Worm (Caenorhabditis elegans) whole organism, L4/young adult: ENCODE measurements around the gene F36H5.13.
"Not testable (repeated sequence)": the region's sequence is repeated elsewhere in the genome, so short reads cannot be mapped to it uniquely, and the experiment has no call there.

Source experiments
- W03F9.2 ChIP-seq: fragments of 150-350 bp; optimal IDR thresholded peaks from 2 replicates; lab custom pipeline; 2014; ENCODE audit warnings: missing biosample characterization, missing genetic modification characterization
- dao-5 ChIP-seq: sonication (generic microtip); optimal IDR thresholded peaks from 2 replicates; lab custom pipeline; 2016; ENCODE audit warnings: missing genotype, missing genetic modification characterization, moderate library complexity, missing compliant biosample characterization
- him-1 ChIP-seq: sonication (generic microtip); optimal IDR thresholded peaks from 2 replicates; lab custom pipeline; 2016; ENCODE audit warnings: missing genotype, missing genetic modification reagents, missing genetic modification characterization, missing compliant biosample characterization

F36H5.13 gene

DNA sequence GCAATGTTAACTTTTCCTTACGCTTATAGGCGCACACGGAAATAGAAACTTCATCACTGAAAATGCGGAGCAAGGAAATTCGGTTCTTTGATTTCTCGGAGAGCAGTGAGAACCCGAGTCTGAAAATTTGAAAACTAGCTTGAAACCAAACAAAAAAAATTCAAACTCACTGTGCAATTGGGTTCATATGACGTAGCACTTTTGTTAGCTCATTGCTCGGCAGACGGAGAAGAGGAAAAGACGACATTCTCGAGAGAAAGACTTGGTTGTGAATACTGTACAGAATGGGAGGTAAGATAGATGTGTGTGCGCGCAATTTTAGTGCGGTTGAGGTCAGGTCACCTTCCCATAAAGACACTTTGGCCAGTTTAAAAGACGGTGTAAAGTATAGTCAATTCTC, at the start of gene F36H5.13, which contains the start of gene F36H5.8:
F36H5.13 (minus strand) TSS at position 101 of the 400 bp plus-strand sequence.
F36H5.8 (minus strand) TSS at position 274 of the 400 bp plus-strand sequence.
- TF ChIP-seq W03F9.2 (tag; lab: Kevin White, UChicago) = no peak
- TF ChIP-seq him-1 = no peak
- TF ChIP-seq dao-5 (tag; lab: Kevin White, UChicago) = no peak

DNA sequence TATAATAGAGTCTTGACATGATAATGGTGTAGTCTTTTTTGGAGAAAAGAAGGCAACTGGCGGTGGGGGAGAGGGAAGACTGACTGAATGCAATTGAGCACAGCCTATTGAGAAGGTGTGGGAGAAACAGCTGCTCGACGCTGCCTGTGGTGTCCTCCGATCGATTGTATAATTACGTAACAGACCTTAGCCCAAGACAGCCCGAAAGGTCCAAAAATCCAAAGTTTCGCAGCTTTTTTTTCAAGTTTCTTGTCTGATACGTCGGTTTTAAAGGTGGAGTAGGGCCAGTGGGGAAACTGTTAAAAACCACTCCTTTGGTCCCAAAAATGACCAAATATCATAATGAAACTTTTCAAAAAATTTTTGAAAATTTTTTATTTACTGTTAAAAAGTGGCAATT, 37.8 kb upstream of the F36H5.13 start, which contains the start of the genes C08F1.6 and fbxb-13:
C08F1.6 (minus strand) TSS at position 101 of the 400 bp plus-strand sequence.
fbxb-13 (plus strand) TSS at position 191 of the 400 bp plus-strand sequence.
- TF ChIP-seq dao-5 (tag; lab: Kevin White, UChicago) = no peak

DNA sequence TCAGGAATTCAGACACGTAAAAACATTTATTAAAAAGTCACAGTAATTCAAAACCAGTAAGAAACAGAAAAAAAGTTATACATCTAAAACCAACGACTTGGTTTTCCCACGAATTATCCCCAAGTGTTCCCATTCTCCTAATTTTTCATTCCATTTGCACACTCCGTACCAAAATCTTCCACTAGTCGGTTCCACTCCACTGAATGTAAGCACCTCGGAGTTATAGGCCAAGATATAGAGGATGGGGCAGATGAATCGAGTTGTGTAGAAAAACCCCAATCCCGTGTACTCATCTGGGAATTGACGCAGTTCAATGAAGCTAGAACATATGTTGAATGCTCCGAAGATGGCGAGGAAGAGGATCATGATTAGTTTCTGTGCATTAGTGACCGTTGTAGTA, 36.9 kb upstream of the F36H5.13 start:
- TF ChIP-seq him-1 = no peak
- no peak for TF ChIP-seq W03F9.2 (tag; lab: Kevin White, UChicago)
- no peak for TF ChIP-seq dao-5 (tag; lab: Kevin White, UChicago)

DNA sequence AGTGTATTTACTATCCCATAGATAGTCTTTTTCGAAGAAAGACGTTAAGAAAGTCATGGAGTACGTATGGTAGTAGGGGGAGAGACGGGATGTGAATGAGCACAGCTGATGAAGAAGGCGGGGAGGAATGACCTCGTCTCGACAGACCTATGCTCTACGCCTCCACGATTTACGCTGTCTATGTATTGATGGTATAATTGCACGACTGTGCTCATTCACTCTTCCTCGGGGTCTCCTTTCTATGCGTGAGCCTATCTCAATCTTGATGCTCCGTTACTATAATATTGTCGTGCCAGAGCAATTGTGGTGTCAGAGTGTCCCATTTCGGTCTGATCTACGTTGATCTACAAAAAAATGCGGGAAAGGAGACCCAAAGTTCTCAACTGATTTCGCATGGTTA, 35.9 kb upstream of the F36H5.13 start, which contains the start of gene C08F1.10:
C08F1.10 (minus strand) TSS at position 101 of the 400 bp plus-strand sequence.
- no peak for TF ChIP-seq him-1
- no peak for TF ChIP-seq W03F9.2 (tag; lab: Kevin White, UChicago)
- no peak for TF ChIP-seq dao-5 (tag; lab: Kevin White, UChicago)

DNA sequence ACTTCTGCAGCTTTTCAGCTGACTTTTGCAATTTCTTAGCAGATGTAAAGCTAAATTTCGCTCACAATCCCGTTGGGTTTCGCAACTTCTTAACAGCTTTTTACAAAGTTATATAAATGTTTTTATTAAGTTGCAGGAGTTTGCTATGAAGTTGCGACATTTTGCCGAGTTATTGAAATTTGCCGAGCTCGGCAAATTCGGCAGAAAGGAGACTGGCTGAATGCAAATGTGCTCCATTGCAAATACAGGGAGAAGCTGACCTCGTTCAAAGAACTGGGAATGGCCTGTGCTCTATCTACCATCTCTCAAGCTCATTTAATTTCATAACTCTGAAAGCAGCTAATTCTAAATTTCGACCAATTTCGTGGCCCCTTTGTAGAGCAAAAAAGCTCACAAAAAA, 34.5 kb upstream of the F36H5.13 start, which contains the start of gene C08F1.11:
C08F1.11 (minus strand) TSS at position 101 of the 400 bp plus-strand sequence.
- TF ChIP-seq W03F9.2 (tag; lab: Kevin White, UChicago) (no peak), dao-5 (tag; lab: Kevin White, UChicago) (no peak), him-1 (no peak)

DNA sequence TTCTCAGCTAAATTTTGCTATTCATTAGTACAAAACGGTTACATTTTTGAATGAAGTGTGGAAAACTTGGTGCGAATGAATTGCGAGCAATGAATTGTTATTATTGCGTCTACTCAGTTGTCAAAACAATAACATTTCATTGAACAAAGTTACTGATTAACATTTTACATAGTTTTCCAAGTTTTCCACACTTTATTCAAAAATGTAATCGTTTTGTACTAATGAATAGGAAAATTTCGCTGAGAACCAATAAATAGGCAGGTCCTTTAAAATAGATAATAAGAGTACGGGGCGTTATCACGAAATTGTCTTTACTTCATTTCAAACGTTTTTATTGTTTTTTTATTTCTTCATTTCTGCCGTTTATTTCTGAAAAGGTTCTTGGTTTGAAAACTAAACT, 32.2 kb upstream of the F36H5.13 start, which contains the start of gene math-4:
math-4 (minus strand) TSS at position 101 of the 400 bp plus-strand sequence.
- TF ChIP-seq W03F9.2 (tag; lab: Kevin White, UChicago) = no peak
- TF ChIP-seq dao-5 (tag; lab: Kevin White, UChicago) = no peak
- no peak for TF ChIP-seq him-1

DNA sequence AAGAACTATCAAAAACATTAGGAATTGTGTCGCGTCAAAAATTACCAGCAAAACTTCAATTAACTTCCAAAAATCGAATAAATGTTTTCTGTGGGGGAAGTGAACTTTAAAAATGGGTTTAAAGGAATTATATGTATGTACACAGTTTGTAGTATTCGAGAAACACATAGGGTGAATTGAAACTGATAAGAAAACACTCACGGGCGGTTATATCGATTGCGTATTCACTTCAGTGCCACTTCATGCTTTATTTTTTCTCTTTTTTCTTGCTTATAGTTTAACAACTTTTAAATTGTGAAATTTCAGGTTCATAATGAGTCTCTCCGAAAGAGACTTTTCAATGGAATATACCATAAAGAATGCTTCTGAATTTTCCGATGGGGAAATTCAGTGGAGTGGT, 24.9 kb upstream of the F36H5.13 start, which contains the start of gene F36H5.14:
F36H5.14 (plus strand) TSS at position 301 of the 400 bp plus-strand sequence.
- not testable (repeated sequence) for TF ChIP-seq dao-5 (tag; lab: Kevin White, UChicago); him-1; W03F9.2 (tag; lab: Kevin White, UChicago)

DNA sequence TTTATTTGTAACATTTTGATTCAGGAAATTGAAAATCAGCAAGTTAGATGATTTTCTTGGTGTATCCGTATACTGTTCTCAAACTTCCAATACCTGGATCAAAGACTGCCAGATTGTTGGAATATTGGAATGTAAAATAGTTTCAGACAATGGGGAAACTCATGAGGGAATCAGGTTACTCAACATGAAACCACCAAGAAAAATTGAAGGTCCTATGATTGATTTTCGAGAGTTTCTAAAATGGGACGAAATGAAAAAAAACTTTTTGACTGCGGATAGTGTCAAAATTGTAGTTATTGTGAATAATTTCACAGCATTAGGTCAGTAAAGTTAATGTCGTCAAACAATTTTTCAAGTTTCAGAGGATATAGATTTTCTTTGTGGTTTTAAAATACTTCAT, 21.5 kb upstream of the F36H5.13 start, which contains the start of gene math-3:
math-3 (plus strand) TSS at position 301 of the 400 bp plus-strand sequence.
- TF ChIP-seq dao-5 (tag; lab: Kevin White, UChicago) (no peak), W03F9.2 (tag; lab: Kevin White, UChicago) (no peak), him-1 (no peak)

DNA sequence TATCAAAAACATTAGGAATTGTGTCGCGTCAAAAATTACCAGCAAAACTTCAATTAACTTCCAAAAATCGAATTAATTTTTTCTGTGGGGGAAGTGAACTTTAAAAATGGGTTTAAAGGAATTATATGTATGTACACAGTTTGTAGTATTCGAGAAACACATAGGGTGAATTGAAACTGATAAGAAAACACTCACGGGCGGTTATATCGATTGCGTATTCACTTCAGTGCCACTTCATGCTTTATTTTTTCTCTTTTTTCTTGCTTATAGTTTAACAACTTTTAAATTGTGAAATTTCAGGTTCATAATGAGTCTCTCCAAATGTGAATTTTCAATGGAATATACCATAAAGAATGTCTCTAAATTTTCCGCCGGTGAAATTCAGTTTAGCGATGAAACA, 21.0 kb upstream of the F36H5.13 start, which contains the start of gene math-26:
math-26 (plus strand) TSS at position 301 of the 400 bp plus-strand sequence.
- not testable (repeated sequence) for TF ChIP-seq him-1; dao-5 (tag; lab: Kevin White, UChicago); W03F9.2 (tag; lab: Kevin White, UChicago)

DNA sequence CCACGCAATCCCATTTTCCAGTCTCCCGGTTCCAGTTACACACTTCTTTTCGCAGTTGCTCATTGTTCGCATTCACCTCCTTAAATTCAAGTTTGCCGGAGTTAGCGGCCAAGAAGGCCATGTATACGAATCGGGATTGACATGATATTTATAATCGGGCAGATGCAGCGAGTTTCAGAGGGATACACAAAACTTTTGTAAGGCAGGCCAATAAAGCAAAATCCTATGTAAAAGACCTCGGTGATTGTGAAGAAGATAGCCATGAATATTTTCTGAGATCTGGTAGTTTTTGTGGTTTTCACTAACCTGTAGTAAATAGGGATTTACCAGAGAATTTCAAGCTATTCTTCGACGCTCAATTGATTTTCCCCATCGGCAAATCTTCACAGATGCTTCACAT, 16.4 kb upstream of the F36H5.13 start:
- TF ChIP-seq him-1 = no peak
- no peak for TF ChIP-seq dao-5 (tag; lab: Kevin White, UChicago)

DNA sequence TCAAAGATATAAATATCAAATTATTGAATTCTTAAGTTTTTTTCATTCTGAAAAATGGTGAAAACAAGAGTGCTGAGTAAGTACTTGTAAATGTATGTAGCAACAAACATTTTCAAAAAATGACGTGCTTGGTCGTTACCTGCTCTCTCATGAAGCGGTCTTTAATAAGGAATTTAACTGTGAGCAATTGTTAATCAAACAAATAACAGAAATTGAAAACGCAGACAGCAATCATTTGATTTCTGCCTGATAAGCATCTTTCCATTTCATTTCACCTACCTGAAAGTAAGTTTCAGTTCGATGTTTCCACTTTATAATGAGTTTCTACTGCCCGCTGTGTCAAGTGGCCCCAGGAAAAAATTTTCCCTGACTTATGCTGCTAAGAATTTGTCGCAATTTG, 12.8 kb upstream of the F36H5.13 start, which contains the start of gene math-28:
math-28 (plus strand) TSS at position 301 of the 400 bp plus-strand sequence.
- TF ChIP-seq dao-5 (tag; lab: Kevin White, UChicago) = no peak
- TF ChIP-seq W03F9.2 (tag; lab: Kevin White, UChicago) = no peak
- no peak for TF ChIP-seq him-1

DNA sequence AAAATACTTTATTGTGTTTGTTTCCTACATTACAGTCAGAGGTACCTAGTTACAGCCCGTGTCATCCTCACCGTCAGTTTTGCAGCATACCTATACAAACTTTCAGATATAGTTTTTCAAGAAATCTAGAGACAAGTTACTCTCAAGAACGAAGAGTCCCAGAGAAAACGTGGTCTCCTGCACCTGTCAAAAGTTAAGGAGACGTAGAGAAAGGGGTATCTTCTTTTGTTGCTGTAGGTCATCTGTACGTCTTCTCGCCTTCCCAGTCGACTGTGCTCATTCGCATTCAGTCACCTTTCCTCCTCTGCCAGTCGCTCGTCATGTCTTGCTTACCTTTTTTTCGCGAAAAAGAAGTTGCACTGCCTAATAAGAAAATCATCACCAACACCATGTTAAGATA, 11.3 kb upstream of the F36H5.13 start, which contains the start of gene F36H5.4:
F36H5.4 (plus strand) TSS at position 301 of the 400 bp plus-strand sequence.
- TF ChIP-seq dao-5 (tag; lab: Kevin White, UChicago) (no peak), him-1 (no peak), W03F9.2 (tag; lab: Kevin White, UChicago) (no peak)

DNA sequence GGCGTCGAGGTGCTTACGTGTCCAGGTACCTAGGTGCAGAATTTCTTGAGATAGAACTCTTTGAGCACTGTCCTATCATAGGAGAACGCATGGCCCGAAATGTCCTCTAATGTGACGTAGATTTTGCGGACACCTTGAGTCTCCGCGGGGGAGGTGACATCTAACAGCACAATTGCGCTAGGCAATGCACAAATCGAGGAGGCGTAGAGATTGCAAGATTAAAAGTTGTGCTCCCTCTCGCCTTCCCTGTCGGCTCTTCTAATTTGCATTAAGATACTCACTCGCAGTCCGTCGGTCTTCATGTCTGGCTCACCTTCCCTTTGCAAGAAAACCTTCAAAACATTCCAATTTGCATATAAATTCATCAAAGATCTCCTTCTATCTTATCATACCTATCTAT, 9.3 kb upstream of the F36H5.13 start, which contains the start of gene F36H5.18:
F36H5.18 (plus strand) TSS at position 301 of the 400 bp plus-strand sequence.
- no peak for TF ChIP-seq dao-5 (tag; lab: Kevin White, UChicago)
- TF ChIP-seq him-1 = no peak
- no peak for TF ChIP-seq W03F9.2 (tag; lab: Kevin White, UChicago)

DNA sequence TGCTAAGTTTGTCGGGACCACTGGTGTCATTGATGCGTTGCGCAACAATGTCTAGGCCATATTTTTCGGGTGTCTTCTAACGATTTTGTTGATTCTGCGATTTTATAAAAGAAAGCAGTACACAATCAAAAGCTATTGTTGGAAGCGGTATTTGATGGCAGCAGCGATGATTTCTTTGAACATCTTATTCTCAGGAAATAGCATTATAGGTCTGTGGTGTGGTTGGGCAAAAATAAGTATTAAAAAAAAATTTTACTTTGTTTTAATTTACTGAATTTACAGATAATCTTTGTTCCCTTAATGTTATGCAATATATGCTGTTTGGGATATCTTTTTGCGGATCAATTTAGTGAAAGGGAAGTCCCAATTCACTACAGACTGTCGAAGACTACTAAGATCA, 6.7 kb upstream of the F36H5.13 start, which contains the start of gene F36H5.10:
F36H5.10 (plus strand) TSS at position 301 of the 400 bp plus-strand sequence.
- TF ChIP-seq him-1 = no peak
- TF ChIP-seq W03F9.2 (tag; lab: Kevin White, UChicago) = no peak
- no peak for TF ChIP-seq dao-5 (tag; lab: Kevin White, UChicago)
